Worm (Caenorhabditis elegans): Measurements from ENCODE around the gene nhr-34.

Gene nhr-34

DNA sequence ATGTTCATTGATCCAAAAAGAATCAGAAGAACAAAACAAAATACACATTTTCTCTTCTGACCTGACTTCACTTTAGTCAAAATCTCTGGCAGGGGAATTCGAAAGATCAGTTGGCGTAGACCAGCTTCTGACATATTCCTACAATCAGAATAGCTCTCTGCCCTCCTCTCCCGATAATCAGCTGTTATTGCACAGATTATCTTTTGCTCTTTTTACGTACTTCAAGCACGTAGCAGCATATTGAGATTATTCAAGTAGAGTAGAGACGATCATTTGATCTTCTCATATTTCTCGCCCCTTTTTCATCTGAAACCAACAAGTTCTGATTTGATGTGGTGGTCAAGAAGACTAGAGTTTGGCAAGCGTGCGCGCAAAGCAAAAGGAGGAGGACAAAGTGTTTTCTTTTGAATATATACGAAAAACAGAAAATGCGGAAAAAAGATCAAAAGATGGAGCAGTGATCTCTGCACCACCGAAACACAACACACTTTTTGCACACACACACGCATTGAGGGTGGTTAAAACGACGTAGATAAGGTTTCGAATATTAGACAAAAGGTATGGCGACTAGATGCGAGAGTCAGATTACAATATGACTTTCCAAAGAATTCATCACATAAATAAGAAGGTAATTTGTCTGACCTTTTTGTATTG, 1.7 kb downstream of the nhr-34 start:
- no peak for TF ChIP-seq unc-55 (GFP tag; optimal IDR thresholded peaks at IDR 0.05)
- TF ChIP-seq blmp-1 (tag; optimal IDR thresholded peaks at IDR 0.05; ENCODE audit: insufficient read depth): no peak
- TF ChIP-seq lin-13 (GFP tag; optimal IDR thresholded peaks at IDR 0.05): no peak
- no peak for TF ChIP-seq C34F6.9 (tag; optimal IDR thresholded peaks at IDR 0.05)
- peak in 1 of 2 experiments; percentile 30 for TF ChIP-seq mdl-1 (tag; optimal IDR thresholded peaks at IDR 0.05)
- TF ChIP-seq mbf-1 (tag; optimal IDR thresholded peaks at IDR 0.05): no peak
- TF ChIP-seq ztf-11 (tag; optimal IDR thresholded peaks at IDR 0.05): no peak
- TF ChIP-seq sma-3 (GFP tag; optimal IDR thresholded peaks at IDR 0.05): no peak
- peak; percentile 60 for TF ChIP-seq sma-9 (GFP tag; optimal IDR thresholded peaks at IDR 0.05)
- no peak for TF ChIP-seq sma-9 (tag; optimal IDR thresholded peaks at IDR 0.05)
- no peak for TF ChIP-seq gmeb-1 (tag; optimal IDR thresholded peaks at IDR 0.05)
- TF ChIP-seq snpc-4 (tag; optimal IDR thresholded peaks at IDR 0.05): no peak
- peak; percentile 25 for TF ChIP-seq fos-1 (tag; optimal IDR thresholded peaks at IDR 0.05)
- no peak for TF ChIP-seq R02D3.7 (tag; optimal IDR thresholded peaks at IDR 0.05)
- TF ChIP-seq sem-4 (tag; optimal IDR thresholded peaks at IDR 0.05): no peak
- TF ChIP-seq mab-5 (tag; optimal IDR thresholded peaks at IDR 0.05): no peak
- TF ChIP-seq elt-3 (tag; optimal IDR thresholded peaks at IDR 0.05): no peak
- TF ChIP-seq nhr-12 (tag; optimal IDR thresholded peaks at IDR 0.05): no peak
- TF ChIP-seq unc-62 (GFP tag; optimal IDR thresholded peaks at IDR 0.05): no peak
- TF ChIP-seq zag-1 (tag; optimal IDR thresholded peaks at IDR 0.05): no peak
- no peak for TF ChIP-seq nhr-21 (tag; optimal IDR thresholded peaks at IDR 0.05)
- TF ChIP-seq ZK546.5 (tag; optimal IDR thresholded peaks at IDR 0.05): no peak
- TF ChIP-seq aly-2 (tag; optimal IDR thresholded peaks at IDR 0.05): no peak
- no peak for TF ChIP-seq nhr-237 (tag; optimal IDR thresholded peaks at IDR 0.05)
- no peak for TF ChIP-seq lsy-2 (tag; optimal IDR thresholded peaks at IDR 0.05)
- no peak for TF ChIP-seq ztf-4 (tag; optimal IDR thresholded peaks at IDR 0.05)
- no peak for TF ChIP-seq alr-1 (tag; optimal IDR thresholded peaks at IDR 0.05)
- TF ChIP-seq ceh-82 (tag; optimal IDR thresholded peaks at IDR 0.05): no peak
- TF ChIP-seq F13H6.1 (tag; optimal IDR thresholded peaks at IDR 0.05): no peak
- TF ChIP-seq nhr-129 (tag; optimal IDR thresholded peaks at IDR 0.05): no peak
- no peak for TF ChIP-seq peb-1 (tag; optimal IDR thresholded peaks at IDR 0.05)
- peak; percentile 48 for TF ChIP-seq elt-1 (tag; optimal IDR thresholded peaks at IDR 0.05)
- no peak for TF ChIP-seq skn-1 (tag; optimal IDR thresholded peaks at IDR 0.05)
- TF ChIP-seq unc-39 (tag; optimal IDR thresholded peaks at IDR 0.05): no peak
- no peak for TF ChIP-seq nhr-77 (tag; optimal IDR thresholded peaks at IDR 0.05)
- TF ChIP-seq nhr-6 (tag; optimal IDR thresholded peaks at IDR 0.05): no peak
- no peak for TF ChIP-seq lin-39 (tag; optimal IDR thresholded peaks at IDR 0.05)
- TF ChIP-seq nhr-25 (tag; optimal IDR thresholded peaks at IDR 0.05): no peak
- peak; percentile 71 for TF ChIP-seq crh-2 (tag; optimal IDR thresholded peaks at IDR 0.05)
- no peak for TF ChIP-seq ama-1 (optimal IDR thresholded peaks at IDR 0.05)

DNA sequence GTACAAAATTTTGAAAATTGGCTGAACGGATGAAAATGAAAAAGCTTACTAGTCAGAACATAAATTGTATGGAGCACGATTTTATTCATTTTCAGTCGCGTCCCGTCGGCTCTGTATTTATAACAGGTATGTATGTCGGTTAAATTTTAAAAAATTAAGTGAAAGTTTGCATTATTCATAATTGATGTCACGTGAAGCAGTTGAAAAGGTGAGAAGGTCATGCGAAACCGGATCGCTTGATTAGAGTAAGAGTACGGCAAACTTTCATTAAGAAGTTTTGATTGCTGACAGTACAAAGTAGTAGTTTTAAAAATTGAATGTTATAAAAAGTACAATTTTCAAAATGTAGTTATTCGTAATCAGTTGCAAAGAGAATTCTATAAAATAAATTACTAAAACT, 2.3 kb downstream of the nhr-34 start:
- TF ChIP-seq blmp-1 (tag; optimal IDR thresholded peaks at IDR 0.05; ENCODE audit: insufficient read depth): peak; percentile 81
- no peak for TF ChIP-seq nhr-23 (tag; optimal IDR thresholded peaks at IDR 0.05)
- no peak for TF ChIP-seq mdl-1 (tag; optimal IDR thresholded peaks at IDR 0.05)
- peak; percentile 41 for TF ChIP-seq nhr-25 (tag; optimal IDR thresholded peaks at IDR 0.05)
- peak; percentile 32 for TF ChIP-seq sma-9 (GFP tag; optimal IDR thresholded peaks at IDR 0.05)
- no peak for TF ChIP-seq sma-9 (tag; optimal IDR thresholded peaks at IDR 0.05)

DNA sequence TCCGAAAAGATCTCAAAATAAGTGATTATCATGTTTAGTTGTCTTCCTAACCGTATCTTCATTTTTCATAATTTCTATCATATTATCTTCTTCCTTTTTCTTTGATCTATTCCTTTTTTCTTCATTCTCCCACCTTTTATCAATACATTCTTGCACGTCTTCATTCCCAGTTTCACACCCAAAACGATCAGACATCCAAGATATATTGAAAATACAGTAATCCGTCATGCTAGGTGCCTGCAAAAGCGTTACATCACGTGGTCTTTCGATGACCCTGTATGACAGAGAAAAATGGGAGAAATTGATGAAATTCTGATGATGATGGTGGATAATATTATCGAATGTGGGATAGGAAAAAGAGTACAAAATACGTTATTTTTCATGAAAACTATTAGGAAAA, 3.0 kb downstream of the nhr-34 start:
- peak; percentile 8 for TF ChIP-seq Y55F3AM.14 (GFP tag; optimal IDR thresholded peaks at IDR 0.05)
- TF ChIP-seq crh-2 (tag; optimal IDR thresholded peaks at IDR 0.05): peak; percentile 13
- peak; percentile 73 for TF ChIP-seq nhr-25 (tag; optimal IDR thresholded peaks at IDR 0.05)
- TF ChIP-seq nhr-21 (tag; optimal IDR thresholded peaks at IDR 0.05): peak; percentile 92
- TF ChIP-seq gmeb-1 (tag; optimal IDR thresholded peaks at IDR 0.05): peak; percentile 44
- no peak for TF ChIP-seq lin-39 (tag; optimal IDR thresholded peaks at IDR 0.05)
- TF ChIP-seq ztf-4 (tag; optimal IDR thresholded peaks at IDR 0.05): no peak
- TF ChIP-seq nhr-11 (tag; optimal IDR thresholded peaks at IDR 0.05): no peak
- peak in 1 of 2 experiments; percentile 81 for TF ChIP-seq lsy-2 (tag; optimal IDR thresholded peaks at IDR 0.05)
- TF ChIP-seq nhr-129 (tag; optimal IDR thresholded peaks at IDR 0.05): peak; percentile 45
- peak; percentile 39 for TF ChIP-seq fos-1 (tag; optimal IDR thresholded peaks at IDR 0.05)
- no peak for TF ChIP-seq mbf-1 (tag; optimal IDR thresholded peaks at IDR 0.05)
- peak; percentile 92 for TF ChIP-seq sma-9 (GFP tag; optimal IDR thresholded peaks at IDR 0.05)
- no peak for TF ChIP-seq sma-9 (tag; optimal IDR thresholded peaks at IDR 0.05)
- TF ChIP-seq C34F6.9 (tag; optimal IDR thresholded peaks at IDR 0.05): no peak
- peak in 1 of 2 experiments; percentile 41 for TF ChIP-seq mdl-1 (tag; optimal IDR thresholded peaks at IDR 0.05)
- peak; percentile 84 for TF ChIP-seq sma-3 (GFP tag; optimal IDR thresholded peaks at IDR 0.05)
- TF ChIP-seq blmp-1 (tag; optimal IDR thresholded peaks at IDR 0.05; ENCODE audit: insufficient read depth): peak; percentile 34
